Fruit fly (Drosophila melanogaster) whole organism, embryonic: ENCODE results near the gene CatB.

Experiments used
- Bdp1 ChIP-seq: fragments of 200-800 bp; sonication (Bioruptor generic); optimal IDR thresholded peaks from 3 replicates; lab custom pipeline; 2016; ENCODE audit warnings: missing biosample characterization, missing genetic modification characterization
- C15 ChIP-seq: fragments of 200-800 bp; sonication (Bioruptor generic); IDR thresholded peaks from 3 replicates; pipeline ENCODE4 v1.3.6; 2022; ENCODE audit warnings: missing biosample characterization, missing genetic modification characterization
- CG10267 ChIP-seq: fragments of 200-800 bp; sonication (Bioruptor generic); optimal IDR thresholded peaks from 2 replicates; lab custom pipeline; 2018; ENCODE audit warnings: missing biosample characterization, mild to moderate bottlenecking, missing genetic modification characterization, moderate library complexity
- CG10462 ChIP-seq: fragments of 200-800 bp; sonication (Bioruptor generic); optimal IDR thresholded peaks from 2 replicates; lab custom pipeline; 2016; ENCODE audit warnings: missing biosample characterization, missing genetic modification characterization
- CG12155 ChIP-seq: fragments of 200-800 bp; sonication (Bioruptor generic); optimal IDR thresholded peaks from 3 replicates; lab custom pipeline; 2016; ENCODE audit warnings: missing biosample characterization, missing genetic modification characterization
- CG14441 ChIP-seq: fragments of 200-800 bp; sonication (Bioruptor generic); IDR thresholded peaks from 2 replicates; pipeline ENCODE4 v1.3.6; 2022; ENCODE audit warnings: missing biosample characterization, missing genetic modification characterization
- CG14860 ChIP-seq: fragments of 200-800 bp; sonication (Bioruptor generic); IDR thresholded peaks from 3 replicates; pipeline ENCODE4 v1.3.6; 2022; ENCODE audit warnings: missing biosample characterization, missing genetic modification characterization; ENCODE audit not compliant: partially characterized antibody
- CG16813 ChIP-seq: fragments of 200-800 bp; sonication (Bioruptor generic); IDR thresholded peaks from 3 replicates; pipeline ENCODE4 v1.3.6; 2022; ENCODE audit warnings: missing biosample characterization, missing genetic modification characterization; ENCODE audit not compliant: partially characterized antibody
- CG1832 ChIP-seq: fragments of 200-800 bp; sonication (Bioruptor generic); optimal IDR thresholded peaks from 2 replicates; lab custom pipeline; 2017; ENCODE audit warnings: missing biosample characterization, mild to moderate bottlenecking, missing genetic modification characterization, inconsistent platforms
- CG2202 ChIP-seq: fragments of 200-800 bp; sonication (Bioruptor generic); optimal IDR thresholded peaks from 2 replicates; lab custom pipeline; 2018; ENCODE audit warnings: missing biosample characterization, mild to moderate bottlenecking, missing genetic modification characterization
- CG3065 ChIP-seq: fragments of 200-800 bp; sonication (Bioruptor generic); optimal IDR thresholded peaks from 2 replicates; lab custom pipeline; 2016; ENCODE audit warnings: missing biosample characterization, missing genetic modification characterization
- CG34224 ChIP-seq: fragments of 200-800 bp; sonication (Bioruptor generic); IDR thresholded peaks from 3 replicates; pipeline ENCODE4 v1.3.6; 2022; ENCODE audit warnings: missing biosample characterization, missing genetic modification characterization; ENCODE audit not compliant: partially characterized antibody
- CG3838 ChIP-seq: fragments of 200-800 bp; sonication (Bioruptor generic); optimal IDR thresholded peaks from 3 replicates; lab custom pipeline; 2016; ENCODE audit warnings: missing biosample characterization, missing genetic modification characterization
- CG42726 ChIP-seq: fragments of 200-800 bp; sonication (Bioruptor generic); IDR thresholded peaks from 2 replicates; pipeline ENCODE4 v1.3.6; 2022; ENCODE audit warnings: missing biosample characterization, missing genetic modification characterization; ENCODE audit not compliant: partially characterized antibody
- CG4707 ChIP-seq: fragments of 200-800 bp; sonication (Bioruptor generic); optimal IDR thresholded peaks from 2 replicates; lab custom pipeline; 2018; ENCODE audit warnings: missing biosample characterization, mild to moderate bottlenecking, missing genetic modification characterization, moderate library complexity
- CG6791 ChIP-seq: fragments of 200-800 bp; sonication (Bioruptor generic); IDR thresholded peaks from 3 replicates; pipeline ENCODE4 v1.3.6; 2022; ENCODE audit warnings: missing biosample characterization, missing genetic modification characterization; ENCODE audit not compliant: partially characterized antibody
- CG8281 ChIP-seq: fragments of 200-800 bp; sonication (Bioruptor generic); optimal IDR thresholded peaks from 2 replicates; lab custom pipeline; 2018; ENCODE audit warnings: missing biosample characterization, mild to moderate bottlenecking, missing genetic modification characterization, moderate library complexity
- Dip2 ChIP-seq: fragments of 200-800 bp; sonication (Bioruptor generic); IDR thresholded peaks from 2 replicates; pipeline ENCODE4 v1.3.6; 2022; ENCODE audit warnings: missing biosample characterization, missing genetic modification characterization
- Dll ChIP-seq: fragments of 200-800 bp; sonication (Bioruptor generic); IDR thresholded peaks from 4 replicates; pipeline ENCODE4 v1.3.6; 2022; ENCODE audit warnings: missing biosample characterization, missing genetic modification characterization; ENCODE audit not compliant: partially characterized antibody
- Drgx ChIP-seq: fragments of 200-800 bp; sonication (Bioruptor generic); IDR thresholded peaks from 2 replicates; pipeline ENCODE4 v1.3.6; 2022; ENCODE audit warnings: missing biosample characterization, missing genetic modification characterization
- ERR ChIP-seq: fragments of 200-800 bp; sonication (Bioruptor generic); optimal IDR thresholded peaks from 2 replicates; lab custom pipeline; 2016; ENCODE audit warnings: missing biosample characterization, missing genetic modification characterization
- Hr78 ChIP-seq, 2 experiments: fragments of 200-800 bp in 1 of 2; fragments of >200 bp in 1 of 2; sonication (Bioruptor generic) in 1 of 2; optimal IDR thresholded peaks; 2 replicates each; lab custom pipeline; 2017 to 2019; ENCODE audit warnings: missing biosample characterization in 2 of 2, missing genetic modification characterization in 2 of 2, mild to moderate bottlenecking in 1 of 2, moderate library complexity in 1 of 2
- Jarid2 ChIP-seq: fragments of 200-800 bp; sonication (Bioruptor generic); optimal IDR thresholded peaks from 3 replicates; lab custom pipeline; 2017; ENCODE audit warnings: mild to moderate bottlenecking, missing biosample characterization, missing genetic modification reagents, missing genetic modification characterization
- Lhr ChIP-seq: fragments of 200-800 bp; sonication (Bioruptor generic); optimal IDR thresholded peaks from 3 replicates; lab custom pipeline; 2017; ENCODE audit warnings: mild to moderate bottlenecking, missing biosample characterization, missing genetic modification reagents, missing genetic modification characterization
- Max ChIP-seq: fragments of 200-800 bp; sonication (Bioruptor generic); optimal IDR thresholded peaks from 2 replicates; lab custom pipeline; 2016; ENCODE audit warnings: missing biosample characterization, mild to moderate bottlenecking, missing genetic modification characterization
- NFAT ChIP-seq: fragments of 200-800 bp; sonication (Bioruptor generic); IDR thresholded peaks from 2 replicates; pipeline ENCODE4 v1.3.6; 2022; ENCODE audit warnings: missing biosample characterization, missing genetic modification characterization
- Nf-YC ChIP-seq: fragments of 200-800 bp; optimal IDR thresholded peaks from 3 replicates; lab custom pipeline; 2019; ENCODE audit warnings: missing biosample characterization, mild to moderate bottlenecking, missing genetic modification characterization, moderate library complexity
- Ravus ChIP-seq: fragments of 200-800 bp; sonication (Bioruptor generic); IDR thresholded peaks from 2 replicates; pipeline ENCODE4 v1.3.6; 2022; ENCODE audit warnings: missing biosample characterization, missing genetic modification characterization
- Scr ChIP-seq: fragments of 200-800 bp; sonication (Bioruptor generic); IDR thresholded peaks from 2 replicates; pipeline ENCODE4 v1.3.6; 2022; ENCODE audit warnings: missing biosample characterization, missing genetic modification characterization; ENCODE audit not compliant: partially characterized antibody
- Ssrp ChIP-seq: fragments of 200-800 bp; sonication (Bioruptor generic); optimal IDR thresholded peaks from 2 replicates; lab custom pipeline; 2018; ENCODE audit warnings: missing biosample characterization, mild to moderate bottlenecking, missing genetic modification characterization, moderate library complexity
- Stat92E ChIP-seq, 3 experiments: fragments of >200 bp in 2 of 3; fragments of 200-800 bp in 1 of 3; sonication (Bioruptor generic) in 1 of 3; optimal IDR thresholded peaks; 2 replicates each; lab custom pipeline; 2017 to 2019; ENCODE audit warnings: missing biosample characterization in 3 of 3, missing genetic modification characterization in 3 of 3, mild to moderate bottlenecking in 1 of 3, moderate library complexity in 1 of 3
- Xrp1 ChIP-seq: fragments of 200-800 bp; sonication (Bioruptor generic); IDR thresholded peaks from 2 replicates; pipeline ENCODE4 v1.3.6; 2022; ENCODE audit warnings: missing biosample characterization, missing genetic modification characterization
- amos ChIP-seq: fragments of 200-800 bp; sonication (Bioruptor generic); IDR thresholded peaks from 2 replicates; pipeline ENCODE4 v1.3.6; 2022; ENCODE audit warnings: missing biosample characterization, missing genetic modification characterization; ENCODE audit not compliant: partially characterized antibody
- bbx ChIP-seq: fragments of 200-800 bp; sonication (Bioruptor generic); IDR thresholded peaks from 2 replicates; pipeline ENCODE4 v1.3.6; 2022; ENCODE audit warnings: missing biosample characterization, missing genetic modification characterization; ENCODE audit not compliant: partially characterized antibody
- ewg ChIP-seq: fragments of 200-800 bp; sonication (Bioruptor generic); optimal IDR thresholded peaks from 3 replicates; lab custom pipeline; 2017; ENCODE audit warnings: mild to moderate bottlenecking, missing biosample characterization, missing genetic modification reagents, missing genetic modification characterization
- gfzf ChIP-seq: fragments of 200-800 bp; sonication (Bioruptor generic); optimal IDR thresholded peaks from 2 replicates; lab custom pipeline; 2016; ENCODE audit warnings: missing biosample characterization, mild to moderate bottlenecking, missing genetic modification characterization, moderate library complexity
- gt ChIP-seq: fragments of 200-800 bp; sonication (Bioruptor generic); IDR thresholded peaks from 2 replicates; pipeline ENCODE4 v1.3.6; 2022; ENCODE audit warnings: missing biosample characterization, missing genetic modification characterization
- hkb ChIP-seq, 2 experiments: fragments of 200-800 bp in 1 of 2; fragments of >200 bp in 1 of 2; sonication (Bioruptor generic) in 1 of 2; IDR thresholded peaks in 1 of 2; optimal IDR thresholded peaks in 1 of 2; 2 replicates each; pipeline versions ENCODE4 v1.3.6 to Lab custom; 2017 to 2022; ENCODE audit warnings: missing biosample characterization in 1 of 2, missing genetic modification characterization in 1 of 2
- hth ChIP-seq: fragments of >200 bp; optimal IDR thresholded peaks from 2 replicates; lab custom pipeline; 2017; ENCODE audit warnings: inconsistent platforms
- ken ChIP-seq: fragments of 200-800 bp; sonication (Bioruptor generic); IDR thresholded peaks from 3 replicates; pipeline ENCODE4 v1.3.6; 2022; ENCODE audit warnings: missing biosample characterization, missing genetic modification characterization
- lola ChIP-seq, 3 experiments: fragments of >200 bp in 2 of 3; fragments of 200-800 bp in 1 of 3; sonication (Bioruptor generic) in 1 of 3; optimal IDR thresholded peaks; 2 replicates each; lab custom pipeline; 2017 to 2019; ENCODE audit warnings: missing biosample characterization in 3 of 3, missing genetic modification characterization in 3 of 3, mild to moderate bottlenecking in 1 of 3, moderate library complexity in 1 of 3
- nerfin-1 ChIP-seq: fragments of 200-800 bp; sonication (Bioruptor generic); optimal IDR thresholded peaks from 3 replicates; lab custom pipeline; 2019; ENCODE audit warnings: missing biosample characterization, mild to moderate bottlenecking, missing genetic modification characterization, moderate library complexity
- slou ChIP-seq: fragments of 200-800 bp; sonication (Bioruptor generic); optimal IDR thresholded peaks from 3 replicates; lab custom pipeline; 2016; ENCODE audit warnings: missing biosample characterization, missing genetic modification characterization
- stwl ChIP-seq: fragments of 200-800 bp; sonication (Bioruptor generic); optimal IDR thresholded peaks from 3 replicates; lab custom pipeline; 2018; ENCODE audit warnings: missing biosample characterization, mild to moderate bottlenecking, missing genetic modification characterization, moderate library complexity
- toy ChIP-seq: fragments of 200-800 bp; sonication (Bioruptor generic); IDR thresholded peaks from 2 replicates; pipeline ENCODE4 v1.3.6; 2022; ENCODE audit warnings: missing biosample characterization, missing genetic modification characterization
- ttk ChIP-seq: fragments of 200-800 bp; sonication (Bioruptor generic); IDR thresholded peaks from 2 replicates; pipeline ENCODE4 v2.1.2; 2022; ENCODE audit warnings: missing biosample characterization, missing genetic modification characterization
- unpg ChIP-seq: fragments of 200-800 bp; sonication (Bioruptor generic); optimal IDR thresholded peaks from 3 replicates; lab custom pipeline; 2018; ENCODE audit warnings: missing biosample characterization, mild to moderate bottlenecking, missing genetic modification characterization, moderate library complexity

CatB gene

dm6 chr2L:8683261-8684042 is 21.9 kb upstream of the CatB start:
- TF ChIP-seq CG1832 (GFP tag; lab: Kevin White, UChicago) (no peak), Lhr (no peak), ken (GFP tag; lab: Robert Waterston, UW) (no peak), Nf-YC (tag; lab: Kevin White, UChicago) (no peak), CG10462 (GFP tag; lab: Kevin White, UChicago) (no peak), amos (GFP tag; lab: Robert Waterston, UW) (peak; percentile 78), Max (no peak), Drgx (no peak), gfzf (GFP tag; lab: Kevin White, UChicago) (no peak), toy (GFP tag; lab: Robert Waterston, UW) (no peak), ttk (GFP tag; lab: Robert Waterston, UW) (no peak), Jarid2 (GFP tag; lab: Kevin White, UChicago) (no peak), Stat92E (GFP tag; optimal IDR thresholded peaks at IDR 0.05; lab: Kevin White, UChicago) (no peak), CG8281 (tag; lab: Kevin White, UChicago) (no peak), Ssrp (tag; lab: Kevin White, UChicago) (no peak), CG10267 (tag; lab: Kevin White, UChicago) (no peak), CG42726 (GFP tag; lab: Robert Waterston, UW) (peak; percentile 91), Xrp1 (no peak), bbx (GFP tag; lab: Robert Waterston, UW) (peak; percentile 79), ewg (no peak), CG3065 (GFP tag; lab: Kevin White, UChicago) (no peak), CG6791 (GFP tag; lab: Robert Waterston, UW) (peak; percentile 92), hth (no peak), C15 (GFP tag; lab: Robert Waterston, UW) (no peak), Dip2 (GFP tag; lab: Robert Waterston, UW) (no peak), hkb (optimal IDR thresholded peaks at IDR 0.05; lab: Kevin White, UChicago) (no peak), hkb (GFP tag; IDR thresholded peaks at IDR 0.05; lab: Robert Waterston, UW) (no peak; the same call in 1 of the 2 replicates), gt (GFP tag; lab: Robert Waterston, UW) (no peak), Bdp1 (GFP tag; lab: Kevin White, UChicago) (peak; percentile 97), CG4707 (GFP tag; lab: Kevin White, UChicago) (no peak), CG14860 (peak; percentile 81), ERR (GFP tag; lab: Kevin White, UChicago) (no peak), NFAT (no peak), CG14441 (GFP tag; lab: Robert Waterston, UW) (no peak), CG16813 (GFP tag; lab: Robert Waterston, UW) (peak; percentile 87), CG34224 (GFP tag; lab: Robert Waterston, UW) (0 out of 3 replicates have a peak, but pooled peaks have one; percentile 46), Dll (0 out of 4 replicates have a peak, but pooled peaks have one; percentile 57), unpg (GFP tag; lab: Kevin White, UChicago) (no peak), Hr78 (GFP tag; optimal IDR thresholded peaks at IDR 0.05; lab: Kevin White, UChicago) (no peak), Ravus (no peak), nerfin-1 (tag; lab: Kevin White, UChicago) (no peak), Scr (peak; percentile 72), CG2202 (no peak), CG12155 (GFP tag; lab: Kevin White, UChicago) (no peak), slou (no peak), stwl (tag; lab: Kevin White, UChicago) (no peak), lola (GFP tag; optimal IDR thresholded peaks at IDR 0.05; lab: Kevin White, UChicago) (no peak), CG3838 (GFP tag; lab: Kevin White, UChicago) (no peak)
